Fruit fly (Drosophila melanogaster) whole organism, embryonic: Measurements from ENCODE around the gene r-cup.

ENCODE experiments used
- Blimp-1 ChIP-seq: fragments of 200-800 bp; sonication (Bioruptor generic); optimal IDR thresholded peaks from 3 replicates; lab custom pipeline; 2018; ENCODE audit warnings: missing biosample characterization, missing genetic modification characterization, mild to moderate bottlenecking, moderate library complexity, missing genetic modification reagents
- CG10366 ChIP-seq: fragments of 200-800 bp; sonication (Bioruptor generic); IDR thresholded peaks from 2 replicates; pipeline ENCODE4 v1.3.6; 2022; ENCODE audit warnings: missing biosample characterization, missing genetic modification characterization
- CG12744 ChIP-seq: fragments of 200-800 bp; sonication (Bioruptor generic); optimal IDR thresholded peaks from 2 replicates; lab custom pipeline; 2016; ENCODE audit warnings: missing biosample characterization, missing genetic modification characterization
- CG12769 ChIP-seq: fragments of 200-800 bp; sonication (Bioruptor generic); optimal IDR thresholded peaks from 2 replicates; lab custom pipeline; 2019; ENCODE audit warnings: missing biosample characterization, mild to moderate bottlenecking, missing genetic modification characterization, moderate library complexity
- CG13296 ChIP-seq: fragments of 200-800 bp; sonication (Bioruptor generic); optimal IDR thresholded peaks from 3 replicates; lab custom pipeline; 2018; ENCODE audit warnings: missing biosample characterization, mild to moderate bottlenecking, missing genetic modification characterization
- CG14014 ChIP-seq: fragments of 200-800 bp; sonication (Bioruptor generic); IDR thresholded peaks from 2 replicates; pipeline ENCODE4 v1.3.6; 2022; ENCODE audit warnings: missing biosample characterization, missing genetic modification characterization
- CG14667 ChIP-seq: fragments of 200-800 bp; sonication (Bioruptor generic); IDR thresholded peaks from 2 replicates; pipeline ENCODE4 v1.3.6; 2022; ENCODE audit warnings: missing biosample characterization, missing genetic modification characterization
- CG15601 ChIP-seq: fragments of 200-800 bp; sonication (Bioruptor generic); optimal IDR thresholded peaks from 3 replicates; lab custom pipeline; 2019; ENCODE audit warnings: missing biosample characterization, mild to moderate bottlenecking, missing genetic modification characterization, moderate library complexity
- CG16779 ChIP-seq: fragments of 200-800 bp; sonication (Bioruptor generic); IDR thresholded peaks from 2 replicates; pipeline ENCODE4 v1.3.6; 2022; ENCODE audit warnings: missing biosample characterization, missing genetic modification characterization
- CG16813 ChIP-seq: fragments of 200-800 bp; sonication (Bioruptor generic); IDR thresholded peaks from 3 replicates; pipeline ENCODE4 v1.3.6; 2022; ENCODE audit warnings: missing biosample characterization, missing genetic modification characterization; ENCODE audit not compliant: partially characterized antibody
- CG16863 ChIP-seq: fragments of 200-800 bp; sonication (Bioruptor generic); optimal IDR thresholded peaks from 3 replicates; lab custom pipeline; 2016; ENCODE audit warnings: missing biosample characterization, missing genetic modification characterization
- CG18619 ChIP-seq: fragments of 200-800 bp; sonication (Bioruptor generic); optimal IDR thresholded peaks from 3 replicates; lab custom pipeline; 2017; ENCODE audit warnings: missing biosample characterization, mild to moderate bottlenecking, missing genetic modification characterization
- CG3065 ChIP-seq: fragments of 200-800 bp; sonication (Bioruptor generic); optimal IDR thresholded peaks from 2 replicates; lab custom pipeline; 2016; ENCODE audit warnings: missing biosample characterization, missing genetic modification characterization
- CG31441 ChIP-seq: fragments of 200-800 bp; sonication (Bioruptor generic); IDR thresholded peaks from 2 replicates; pipeline ENCODE4 v1.3.6; 2022; ENCODE audit warnings: missing biosample characterization, missing genetic modification characterization
- CG3281 ChIP-seq: fragments of 200-800 bp; sonication (Bioruptor generic); optimal IDR thresholded peaks from 3 replicates; lab custom pipeline; 2017; ENCODE audit warnings: missing biosample characterization, mild to moderate bottlenecking, missing genetic modification characterization
- CG4328 ChIP-seq: fragments of 200-800 bp; sonication (Bioruptor generic); optimal IDR thresholded peaks from 3 replicates; lab custom pipeline; 2017; ENCODE audit warnings: missing biosample characterization, missing genetic modification reagents, missing genetic modification characterization
- CG5953 ChIP-seq: fragments of 200-800 bp; sonication (Bioruptor generic); IDR thresholded peaks from 2 replicates; pipeline ENCODE4 v1.3.6; 2022; ENCODE audit warnings: missing biosample characterization, missing genetic modification characterization
- CG6254 ChIP-seq: fragments of 200-800 bp; sonication (Bioruptor generic); optimal IDR thresholded peaks from 3 replicates; lab custom pipeline; 2017; ENCODE audit warnings: mild to moderate bottlenecking, missing biosample characterization, missing genetic modification reagents, missing genetic modification characterization
- CG6272 ChIP-seq: fragments of 200-800 bp; sonication (Bioruptor generic); IDR thresholded peaks from 2 replicates; pipeline ENCODE4 v1.3.6; 2022; ENCODE audit warnings: missing biosample characterization, missing genetic modification characterization
- CG6683 ChIP-seq: fragments of 200-800 bp; sonication (Bioruptor generic); optimal IDR thresholded peaks from 2 replicates; lab custom pipeline; 2017; ENCODE audit warnings: missing biosample characterization, mild to moderate bottlenecking, missing genetic modification characterization, missing genetic modification reagents
- CG8290 ChIP-seq, 3 experiments: fragments of 200-800 bp; sonication (Bioruptor generic); optimal IDR thresholded peaks; 2 replicates each; lab custom pipeline; 2016 to 2019; ENCODE audit warnings: missing biosample characterization in 3 of 3, missing genetic modification characterization in 3 of 3, mild to moderate bottlenecking in 2 of 3, moderate library complexity in 1 of 3
- CG9727 ChIP-seq: fragments of 200-800 bp; sonication (Bioruptor generic); optimal IDR thresholded peaks from 3 replicates; lab custom pipeline; 2017; ENCODE audit warnings: missing biosample characterization, mild to moderate bottlenecking, missing genetic modification characterization
- CG9932 ChIP-seq: fragments of 200-800 bp; sonication (Bioruptor generic); IDR thresholded peaks from 2 replicates; pipeline ENCODE4 v1.3.6; 2022; ENCODE audit warnings: missing biosample characterization, missing genetic modification characterization
- Ets97D ChIP-seq: fragments of 200-800 bp; sonication (Bioruptor generic); optimal IDR thresholded peaks from 3 replicates; lab custom pipeline; 2016; ENCODE audit warnings: missing biosample characterization, missing genetic modification characterization
- Fer1 ChIP-seq: fragments of 200-800 bp; sonication (Bioruptor generic); optimal IDR thresholded peaks from 2 replicates; lab custom pipeline; 2017; ENCODE audit warnings: missing biosample characterization, mild to moderate bottlenecking, missing genetic modification characterization
- Hr3 ChIP-seq: fragments of 200-800 bp; sonication (Bioruptor generic); optimal IDR thresholded peaks from 3 replicates; lab custom pipeline; 2016; ENCODE audit warnings: missing biosample characterization, missing genetic modification characterization
- Mes4 ChIP-seq: fragments of 200-800 bp; sonication (Bioruptor generic); optimal IDR thresholded peaks from 2 replicates; lab custom pipeline; 2016; ENCODE audit warnings: missing biosample characterization, missing genetic modification characterization
- Optix ChIP-seq: fragments of 200-800 bp; sonication (Bioruptor generic); IDR thresholded peaks from 3 replicates; pipeline ENCODE4 v1.3.6; 2022; ENCODE audit warnings: missing biosample characterization, missing genetic modification characterization
- Ptx1 ChIP-seq: fragments of 200-800 bp; sonication (Bioruptor generic); IDR thresholded peaks from 2 replicates; pipeline ENCODE4 v1.3.6; 2022; ENCODE audit warnings: missing biosample characterization, missing genetic modification characterization
- Tbp ChIP-seq: fragments of >200 bp; optimal IDR thresholded peaks from 2 replicates; lab custom pipeline; 2018; ENCODE audit warnings: missing biosample characterization, missing genetic modification characterization
- Usf ChIP-seq: fragments of 200-800 bp; sonication (Bioruptor generic); optimal IDR thresholded peaks from 2 replicates; lab custom pipeline; 2017; ENCODE audit warnings: missing genotype, missing biosample characterization, missing genetic modification characterization
- ab ChIP-seq: fragments of 200-800 bp; sonication (Bioruptor generic); optimal IDR thresholded peaks from 2 replicates; lab custom pipeline; 2016; ENCODE audit warnings: missing biosample characterization, missing genetic modification characterization
- ato ChIP-seq: fragments of 200-800 bp; sonication (Bioruptor generic); IDR thresholded peaks from 2 replicates; pipeline ENCODE4 v1.3.6; 2022; ENCODE audit warnings: missing biosample characterization, missing genetic modification characterization; ENCODE audit not compliant: partially characterized antibody
- bowl ChIP-seq: fragments of 200-800 bp; sonication (Bioruptor generic); IDR thresholded peaks from 2 replicates; pipeline ENCODE4 v1.3.6; 2022; ENCODE audit warnings: missing biosample characterization, missing genetic modification characterization
- ci ChIP-seq: fragments of 200-800 bp; sonication (Bioruptor generic); IDR thresholded peaks from 3 replicates; pipeline ENCODE4 v1.3.6; 2022; ENCODE audit warnings: missing biosample characterization, missing genetic modification characterization
- crc ChIP-seq: fragments of 200-800 bp; sonication (Bioruptor generic); optimal IDR thresholded peaks from 2 replicates; lab custom pipeline; 2016; ENCODE audit warnings: missing biosample characterization, missing genetic modification characterization
- esg ChIP-seq: fragments of 200-800 bp; sonication (Bioruptor generic); conservative IDR thresholded peaks from 2 replicates; pipeline ENCODE4 v1.3.6; 2022; ENCODE audit warnings: missing biosample characterization, missing genetic modification characterization
- gce ChIP-seq: fragments of 200-800 bp; sonication (Bioruptor generic); IDR thresholded peaks from 3 replicates; pipeline ENCODE4 v1.3.6; 2022; ENCODE audit warnings: missing biosample characterization, missing genetic modification characterization
- jigr1 ChIP-seq: fragments of 200-800 bp; sonication (Bioruptor generic); IDR thresholded peaks from 3 replicates; pipeline ENCODE4 v1.3.6; 2022; ENCODE audit warnings: missing biosample characterization, missing genetic modification characterization
- kah ChIP-seq: fragments of 200-800 bp; sonication (Bioruptor generic); optimal IDR thresholded peaks from 2 replicates; lab custom pipeline; 2018; ENCODE audit warnings: missing biosample characterization, mild to moderate bottlenecking, missing genetic modification characterization
- kni ChIP-seq: fragments of 200-800 bp; sonication (Bioruptor generic); optimal IDR thresholded peaks from 3 replicates; lab custom pipeline; 2017; ENCODE audit warnings: mild to moderate bottlenecking, missing biosample characterization, missing genetic modification reagents, missing genetic modification characterization
- pnt ChIP-seq: fragments of 200-800 bp; sonication (Bioruptor generic); optimal IDR thresholded peaks from 3 replicates; lab custom pipeline; 2016; ENCODE audit warnings: missing biosample characterization, missing genetic modification characterization
- ranshi ChIP-seq: fragments of 200-800 bp; sonication (Bioruptor generic); IDR thresholded peaks from 2 replicates; pipeline ENCODE4 v1.3.6; 2022; ENCODE audit warnings: missing biosample characterization, missing genetic modification characterization
- rib ChIP-seq: fragments of 200-800 bp; sonication (Bioruptor generic); IDR thresholded peaks from 2 replicates; pipeline ENCODE4 v1.3.6; 2022; ENCODE audit warnings: missing biosample characterization, missing genetic modification characterization
- sens ChIP-seq: fragments of 200-800 bp; sonication (Bioruptor generic); peaks from one replicate; lab custom pipeline; 2016; ENCODE audit warnings: missing biosample characterization, missing genetic modification characterization
- shn ChIP-seq: fragments of 200-800 bp; sonication (Bioruptor generic); optimal IDR thresholded peaks from 3 replicates; lab custom pipeline; 2016; ENCODE audit warnings: missing biosample characterization, missing genetic modification characterization
- sug ChIP-seq: fragments of 200-800 bp; optimal IDR thresholded peaks from 2 replicates; lab custom pipeline; 2019; ENCODE audit warnings: missing biosample characterization, mild to moderate bottlenecking, missing genetic modification characterization, moderate library complexity
- toy ChIP-seq: fragments of 200-800 bp; sonication (Bioruptor generic); IDR thresholded peaks from 2 replicates; pipeline ENCODE4 v1.3.6; 2022; ENCODE audit warnings: missing biosample characterization, missing genetic modification characterization
- ttk ChIP-seq: fragments of 200-800 bp; sonication (Bioruptor generic); IDR thresholded peaks from 2 replicates; pipeline ENCODE4 v2.1.2; 2022; ENCODE audit warnings: missing biosample characterization, missing genetic modification characterization
- tx ChIP-seq: fragments of 200-800 bp; sonication (Bioruptor generic); optimal IDR thresholded peaks from 2 replicates; lab custom pipeline; 2016; ENCODE audit warnings: missing biosample characterization, missing genetic modification characterization

r-cup gene

dm6 chrX:21053849-21054581 is 28.3 kb upstream of the r-cup start, which contains the start of the genes Stt3A and bves (continued):
- TF ChIP-seq crc (peak; percentile 97), rib (GFP tag; lab: Robert Waterston, UW) (peak; percentile 95), ci (GFP tag; lab: Robert Waterston, UW) (peak; percentile 99), CG4328 (GFP tag; lab: Kevin White, UChicago) (peak; percentile 96), CG18619 (GFP tag; lab: Kevin White, UChicago) (peak; percentile 98), gce (peak; percentile 97), CG16779 (GFP tag; lab: Robert Waterston, UW) (peak; percentile 92), Blimp-1 (GFP tag; lab: Kevin White, UChicago) (peak; percentile 98), Optix (GFP tag; lab: Robert Waterston, UW) (peak; percentile 96), CG8290 (GFP tag; optimal IDR thresholded peaks at IDR 0.05; lab: Kevin White, UChicago) (peak; percentile 96), CG8290 (tag; optimal IDR thresholded peaks at IDR 0.05; lab: Kevin White, UChicago) (peak; percentile 84 to 93), sug (tag; lab: Kevin White, UChicago) (peak; percentile 94), CG12744 (GFP tag; lab: Kevin White, UChicago) (peak; percentile 98), CG6254 (peak; percentile 97), Usf (GFP tag; lab: Kevin White, UChicago) (peak; percentile 96), CG14014 (GFP tag; lab: Robert Waterston, UW) (peak; percentile 98), Ets97D (peak; percentile 91), CG3065 (GFP tag; lab: Kevin White, UChicago) (peak; percentile 94), ab (peak; percentile 95), CG6272 (GFP tag; lab: Robert Waterston, UW) (peak; percentile 95), toy (GFP tag; lab: Robert Waterston, UW) (peak; percentile 91), CG12769 (tag; lab: Kevin White, UChicago) (peak; percentile 97), Hr3 (GFP tag; lab: Kevin White, UChicago) (peak; percentile 97), shn (peak; percentile 99), jigr1 (GFP tag; lab: Robert Waterston, UW) (peak; percentile 86), CG14667 (GFP tag; lab: Robert Waterston, UW) (peak; percentile 95), CG9727 (GFP tag; lab: Kevin White, UChicago) (peak; percentile 98), CG13296 (GFP tag; lab: Kevin White, UChicago) (peak; percentile 98), CG16813 (GFP tag; lab: Robert Waterston, UW) (peak; percentile 59; the same call in 2 of the 3 replicates), Mes4 (GFP tag; lab: Kevin White, UChicago) (peak; percentile 98), CG6683 (peak; percentile 97), CG5953 (GFP tag; lab: Robert Waterston, UW) (peak; percentile 94), CG9932 (GFP tag; lab: Robert Waterston, UW) (peak; percentile 95), ato (peak; percentile 25), Ptx1 (GFP tag; lab: Robert Waterston, UW) (peak; percentile 97), CG31441 (GFP tag; lab: Robert Waterston, UW) (peak; percentile 98), kni (GFP tag; lab: Kevin White, UChicago) (peak; percentile 86), CG15601 (peak; percentile 98), ttk (GFP tag; lab: Robert Waterston, UW) (peak; percentile 95), bowl (GFP tag; lab: Robert Waterston, UW) (peak; percentile 96), tx (GFP tag; lab: Kevin White, UChicago) (peak; percentile 98), sens (GFP tag; lab: Kevin White, UChicago) (peak; percentile 100), CG16863 (GFP tag; lab: Kevin White, UChicago) (peak; percentile 98), esg (GFP tag; lab: Robert Waterston, UW) (peak; percentile 96), Fer1 (peak; percentile 99), kah (GFP tag; lab: Kevin White, UChicago) (peak; percentile 96), CG10366 (peak; percentile 97), Tbp (GFP tag; lab: Kevin White, UChicago) (no peak), CG3281 (GFP tag; lab: Kevin White, UChicago) (peak; percentile 98), pnt (GFP tag; lab: Kevin White, UChicago) (peak; percentile 97), ranshi (peak; percentile 98)
